Fruit fly (Drosophila melanogaster): ENCODE measurements around the gene Muc18B.

dm6 chrX:19191597-19191996 is 23.7 kb upstream of the Muc18B start:
- TF ChIP-seq fd85E (GFP tag; optimal IDR thresholded peaks at IDR 0.05), result no peak
- no peak for TF ChIP-seq Eip75B (GFP tag; optimal IDR thresholded peaks at IDR 0.05)
- TF ChIP-seq CG34406 (GFP tag; optimal IDR thresholded peaks at IDR 0.05), result no peak
- no peak for TF ChIP-seq Hr39 (GFP tag; optimal IDR thresholded peaks at IDR 0.05)
- TF ChIP-seq Hr4 (GFP tag; optimal IDR thresholded peaks at IDR 0.05), result no peak
- TF ChIP-seq fd59A (GFP tag; optimal IDR thresholded peaks at IDR 0.05), result no peak
- TF ChIP-seq Blimp-1 (GFP tag; optimal IDR thresholded peaks at IDR 0.05), result no peak
- no peak for TF ChIP-seq CG7368 (GFP tag; optimal IDR thresholded peaks at IDR 0.05)
- TF ChIP-seq cyc (GFP tag; optimal IDR thresholded peaks at IDR 0.05), result no peak
- no peak for TF ChIP-seq Eip93F (GFP tag; optimal IDR thresholded peaks at IDR 0.05)
- no peak for TF ChIP-seq OdsH (GFP tag; optimal IDR thresholded peaks at IDR 0.05)
- no peak for TF ChIP-seq acj6 (GFP tag; optimal IDR thresholded peaks at IDR 0.05)
- no peak for TF ChIP-seq Sox15 (GFP tag; optimal IDR thresholded peaks at IDR 0.05)
